Worm (Caenorhabditis elegans) whole organism, early embryonic: ENCODE data around the gene lurp-2.

Source experiments
- B0310.2 ChIP-seq: sonication (generic microtip); optimal IDR thresholded peaks from 2 replicates; lab custom pipeline; 2016; ENCODE audit warnings: mild to moderate bottlenecking, missing genetic modification characterization, missing compliant biosample characterization
- F13C5.2 ChIP-seq: sonication (generic microtip); optimal IDR thresholded peaks from 2 replicates; lab custom pipeline; 2017; ENCODE audit warnings: mild to moderate bottlenecking, missing genetic modification characterization, inconsistent platforms, missing compliant biosample characterization
- aly-1 ChIP-seq: sonication (generic microtip); optimal IDR thresholded peaks from 2 replicates; lab custom pipeline; 2016; ENCODE audit warnings: missing genetic modification characterization, missing compliant biosample characterization
- ama-1 ChIP-seq: fragments of 150-350 bp; optimal IDR thresholded peaks from 2 replicates; lab custom pipeline; 2014
- ceh-13 ChIP-seq: fragments of 200-800 bp; sonication (Bioruptor generic); optimal IDR thresholded peaks from 2 replicates; lab custom pipeline; 2018; ENCODE audit warnings: mild to moderate bottlenecking, missing genetic modification characterization, missing compliant biosample characterization
- ceh-36 ChIP-seq: sonication (generic microtip); optimal IDR thresholded peaks from 2 replicates; lab custom pipeline; 2016; ENCODE audit warnings: missing genetic modification characterization, inconsistent platforms, missing compliant biosample characterization
- flt-1 ChIP-seq: fragments of 200-800 bp; sonication (Bioruptor generic); IDR thresholded peaks from 2 replicates; pipeline ENCODE4 v1.3.6; 2022; ENCODE audit warnings: missing genetic modification characterization, missing compliant biosample characterization
- hmbx-1 ChIP-seq: sonication (generic microtip); optimal IDR thresholded peaks from 2 replicates; lab custom pipeline; 2016; ENCODE audit warnings: mild to moderate bottlenecking, missing genetic modification characterization, missing compliant biosample characterization
- hmg-4 ChIP-seq: fragments of 200-800 bp; sonication (Bioruptor generic); optimal IDR thresholded peaks from 2 replicates; lab custom pipeline; 2018; ENCODE audit warnings: mild to moderate bottlenecking, missing genetic modification characterization, missing compliant biosample characterization
- hnd-1 ChIP-seq: sonication (generic microtip); optimal IDR thresholded peaks from 2 replicates; lab custom pipeline; 2016; ENCODE audit warnings: missing genetic modification characterization, missing compliant biosample characterization
- sea-1 ChIP-seq: fragments of 200-800 bp; sonication (Bioruptor generic); conservative IDR thresholded peaks from 2 replicates; pipeline ENCODE4 v1.3.6; 2022; ENCODE audit warnings: missing genetic modification characterization, missing compliant biosample characterization
- tbx-11 ChIP-seq: fragments of 200-800 bp; sonication (Bioruptor generic); IDR thresholded peaks from 2 replicates; pipeline ENCODE4 v1.3.6; 2022; ENCODE audit warnings: missing genetic modification characterization, missing compliant biosample characterization
- tbx-37 ChIP-seq: fragments of 200-800 bp; sonication (Bioruptor generic); conservative IDR thresholded peaks from 2 replicates; pipeline ENCODE4 v1.3.6; 2022; ENCODE audit warnings: missing genetic modification reagents, missing genetic modification characterization, missing compliant biosample characterization
- tra-4 ChIP-seq: sonication (generic microtip); optimal IDR thresholded peaks from 2 replicates; lab custom pipeline; 2017; ENCODE audit warnings: missing genetic modification characterization, missing compliant biosample characterization

DNA sequence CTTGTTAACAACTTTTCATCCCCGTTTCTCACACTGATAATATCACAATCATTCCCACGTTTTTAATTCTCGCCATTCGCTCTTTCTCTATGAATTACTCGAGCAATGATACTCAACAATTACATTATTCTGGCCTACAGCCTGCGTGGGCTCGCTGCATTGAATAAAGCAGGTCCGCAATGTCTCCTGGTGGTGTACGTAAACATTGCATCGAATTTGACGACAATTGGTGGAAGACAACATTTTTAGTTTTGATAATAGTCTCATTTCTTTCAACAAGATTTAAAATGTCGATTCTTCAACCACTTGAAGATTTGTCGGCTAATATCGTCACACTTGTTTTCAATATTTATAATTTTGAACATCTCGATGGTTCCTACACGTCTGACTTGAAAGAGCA, 5.9 kb downstream of the lurp-2 start, which contains the start of gene bath-39:
- TF ChIP-seq ama-1 (lab: Kevin White, UChicago) (no peak), tbx-11 (GFP tag; lab: Robert Waterston, UW) (no peak), tra-4 (tag; lab: Kevin White, UChicago) (no peak), flt-1 (GFP tag; lab: Robert Waterston, UW) (no peak), ceh-13 (GFP tag; lab: Kevin White, UChicago) (no peak), aly-1 (no peak), hnd-1 (tag; lab: Kevin White, UChicago) (no peak), ceh-36 (no peak), hmg-4 (no peak), hmbx-1 (tag; lab: Kevin White, UChicago) (no peak), B0310.2 (tag; lab: Kevin White, UChicago) (no peak), tbx-37 (GFP tag; lab: Robert Waterston, UW) (no peak), sea-1 (GFP tag; lab: Robert Waterston, UW) (no peak), F13C5.2 (peak; percentile 30)
